Fruit fly (Drosophila melanogaster) whole organism, embryonic: Measurements from ENCODE around the gene TTLL4A.
A peak's percentile ranks its signal among the peaks of the same experiment; 100 is the strongest.

ENCODE experiments used
- CG10274 ChIP-seq: fragments of 200-800 bp; sonication (Bioruptor generic); optimal IDR thresholded peaks from 3 replicates; lab custom pipeline; 2017; ENCODE audit warnings: missing biosample characterization, mild to moderate bottlenecking, missing genetic modification characterization
- CG10543 ChIP-seq: fragments of 200-800 bp; sonication (Bioruptor generic); optimal IDR thresholded peaks from 3 replicates; lab custom pipeline; 2017; ENCODE audit warnings: missing biosample characterization, mild to moderate bottlenecking, missing genetic modification characterization, moderate library complexity
- CG13123 ChIP-seq: fragments of 200-800 bp; sonication (Bioruptor generic); optimal IDR thresholded peaks from 2 replicates; lab custom pipeline; 2016; ENCODE audit warnings: missing biosample characterization, missing genetic modification characterization
- CG13424 ChIP-seq: fragments of 200-800 bp; sonication (Bioruptor generic); optimal IDR thresholded peaks from 2 replicates; lab custom pipeline; 2019; ENCODE audit warnings: missing biosample characterization, mild to moderate bottlenecking, missing genetic modification characterization, moderate library complexity
- CG13894 ChIP-seq: fragments of 200-800 bp; sonication (Bioruptor generic); optimal IDR thresholded peaks from 3 replicates; lab custom pipeline; 2018; ENCODE audit warnings: missing biosample characterization, mild to moderate bottlenecking, missing genetic modification characterization, moderate library complexity
- CG14667 ChIP-seq: fragments of 200-800 bp; sonication (Bioruptor generic); IDR thresholded peaks from 2 replicates; pipeline ENCODE4 v1.3.6; 2022; ENCODE audit warnings: missing biosample characterization, missing genetic modification characterization
- CG15514 ChIP-seq: fragments of 200-800 bp; sonication (Bioruptor generic); optimal IDR thresholded peaks from 3 replicates; lab custom pipeline; 2017; ENCODE audit warnings: missing biosample characterization, missing genetic modification characterization, mild to moderate bottlenecking, moderate library complexity, missing genetic modification reagents
- CG16813 ChIP-seq: fragments of 200-800 bp; sonication (Bioruptor generic); IDR thresholded peaks from 3 replicates; pipeline ENCODE4 v1.3.6; 2022; ENCODE audit warnings: missing biosample characterization, missing genetic modification characterization; ENCODE audit not compliant: partially characterized antibody
- CG2199 ChIP-seq: fragments of 200-800 bp; sonication (Bioruptor generic); IDR thresholded peaks from 3 replicates; pipeline ENCODE4 v1.3.6; 2022; ENCODE audit warnings: missing biosample characterization, missing genetic modification characterization
- CG2678 ChIP-seq: fragments of 200-800 bp; sonication (Bioruptor generic); optimal IDR thresholded peaks from 3 replicates; lab custom pipeline; 2019; ENCODE audit warnings: missing biosample characterization, mild to moderate bottlenecking, missing genetic modification characterization, moderate library complexity
- CG31388 ChIP-seq: fragments of 200-800 bp; sonication (Bioruptor generic); optimal IDR thresholded peaks from 2 replicates; lab custom pipeline; 2016; ENCODE audit warnings: missing biosample characterization, missing genetic modification characterization
- CG32767 ChIP-seq: fragments of 200-800 bp; sonication (Bioruptor generic); IDR thresholded peaks from 2 replicates; pipeline ENCODE4 v1.3.6; 2022; ENCODE audit warnings: missing biosample characterization, missing genetic modification characterization
- CG3281 ChIP-seq: fragments of 200-800 bp; sonication (Bioruptor generic); optimal IDR thresholded peaks from 3 replicates; lab custom pipeline; 2017; ENCODE audit warnings: missing biosample characterization, mild to moderate bottlenecking, missing genetic modification characterization
- CG34376 ChIP-seq: fragments of 200-800 bp; sonication (Bioruptor generic); optimal IDR thresholded peaks from 2 replicates; lab custom pipeline; 2018; ENCODE audit warnings: missing biosample characterization, mild to moderate bottlenecking, missing genetic modification characterization
- CG3847 ChIP-seq: fragments of 200-800 bp; sonication (Bioruptor generic); IDR thresholded peaks from 2 replicates; pipeline ENCODE4 v1.3.6; 2022; ENCODE audit warnings: missing biosample characterization, missing genetic modification characterization
- CG3995 ChIP-seq: fragments of 200-800 bp; sonication (Bioruptor generic); optimal IDR thresholded peaks from 3 replicates; lab custom pipeline; 2016; ENCODE audit warnings: missing biosample characterization, missing genetic modification characterization
- CG4282 ChIP-seq: fragments of 200-800 bp; sonication (Bioruptor generic); optimal IDR thresholded peaks from 2 replicates; lab custom pipeline; 2016; ENCODE audit warnings: missing biosample characterization, missing genetic modification characterization
- CG7357 ChIP-seq: fragments of 200-800 bp; sonication (Bioruptor generic); IDR thresholded peaks from 3 replicates; pipeline ENCODE4 v1.3.6; 2022; ENCODE audit warnings: missing biosample characterization, missing genetic modification characterization
- CG8281 ChIP-seq: fragments of 200-800 bp; sonication (Bioruptor generic); optimal IDR thresholded peaks from 2 replicates; lab custom pipeline; 2018; ENCODE audit warnings: missing biosample characterization, mild to moderate bottlenecking, missing genetic modification characterization, moderate library complexity
- CrebB ChIP-seq: fragments of 200-800 bp; sonication (Bioruptor generic); optimal IDR thresholded peaks from 3 replicates; lab custom pipeline; 2018; ENCODE audit warnings: missing biosample characterization, mild to moderate bottlenecking, missing genetic modification characterization
- D19A ChIP-seq: fragments of 200-800 bp; optimal IDR thresholded peaks from 3 replicates; lab custom pipeline; 2019; ENCODE audit warnings: missing biosample characterization, mild to moderate bottlenecking, missing genetic modification characterization, moderate library complexity
- Deaf1 ChIP-seq: fragments of 200-800 bp; optimal IDR thresholded peaks from 3 replicates; lab custom pipeline; 2019; ENCODE audit warnings: missing biosample characterization, mild to moderate bottlenecking, missing genetic modification characterization, moderate library complexity
- HmgZ ChIP-seq: fragments of 200-800 bp; sonication (Bioruptor generic); optimal IDR thresholded peaks from 2 replicates; lab custom pipeline; 2018; ENCODE audit warnings: missing biosample characterization, mild to moderate bottlenecking, missing genetic modification characterization
- Hr78 ChIP-seq, 2 experiments: fragments of 200-800 bp in 1 of 2; fragments of >200 bp in 1 of 2; sonication (Bioruptor generic) in 1 of 2; optimal IDR thresholded peaks; 2 replicates each; lab custom pipeline; 2017 to 2019; ENCODE audit warnings: missing biosample characterization in 2 of 2, missing genetic modification characterization in 2 of 2, mild to moderate bottlenecking in 1 of 2, moderate library complexity in 1 of 2
- Med ChIP-seq: fragments of 200-800 bp; sonication (Bioruptor generic); peaks from one replicate; lab custom pipeline; 2016; ENCODE audit warnings: missing biosample characterization, missing genetic modification characterization, mild to moderate bottlenecking, inconsistent platforms, moderate library complexity
- NC2β ChIP-seq: fragments of 200-800 bp; sonication (Bioruptor generic); optimal IDR thresholded peaks from 2 replicates; lab custom pipeline; 2016; ENCODE audit warnings: missing biosample characterization, missing genetic modification characterization
- Pdp1 ChIP-seq, 2 experiments: fragments of 200-800 bp; sonication (Bioruptor generic); optimal IDR thresholded peaks; 3 replicates each; lab custom pipeline; 2016; ENCODE audit warnings: missing biosample characterization in 2 of 2, missing genetic modification characterization in 2 of 2, mild to moderate bottlenecking in 1 of 2, moderate library complexity in 1 of 2
- Side ChIP-seq: fragments of 200-800 bp; sonication (Bioruptor generic); optimal IDR thresholded peaks from 2 replicates; lab custom pipeline; 2016; ENCODE audit warnings: missing biosample characterization, missing genetic modification characterization
- Trl ChIP-seq, 3 experiments: fragments of >200 bp in 2 of 3; fragments of 200-800 bp in 1 of 3; sonication (Bioruptor generic) in 1 of 3; optimal IDR thresholded peaks; 2 replicates in 1 of 3; 3 replicates in 2 of 3; lab custom pipeline; 2016 to 2017; ENCODE audit warnings: missing biosample characterization in 1 of 3, missing genetic modification characterization in 1 of 3
- ac ChIP-seq: fragments of 200-800 bp; sonication (Bioruptor generic); optimal IDR thresholded peaks from 3 replicates; lab custom pipeline; 2017; ENCODE audit warnings: missing biosample characterization, mild to moderate bottlenecking, missing genetic modification characterization
- bbx ChIP-seq: fragments of 200-800 bp; sonication (Bioruptor generic); IDR thresholded peaks from 2 replicates; pipeline ENCODE4 v1.3.6; 2022; ENCODE audit warnings: missing biosample characterization, missing genetic modification characterization; ENCODE audit not compliant: partially characterized antibody
- cg ChIP-seq: fragments of 200-800 bp; sonication (Bioruptor generic); optimal IDR thresholded peaks from 3 replicates; lab custom pipeline; 2019; ENCODE audit warnings: missing biosample characterization, mild to moderate bottlenecking, missing genetic modification characterization, moderate library complexity
- chinmo ChIP-seq: fragments of 200-800 bp; sonication (Bioruptor generic); IDR thresholded peaks from 4 replicates; pipeline ENCODE4 v1.3.6; 2022; ENCODE audit warnings: missing biosample characterization, missing genetic modification characterization; ENCODE audit not compliant: partially characterized antibody
- chm ChIP-seq: fragments of 200-800 bp; sonication (Bioruptor generic); IDR thresholded peaks from 2 replicates; pipeline ENCODE4 v1.3.6; 2022; ENCODE audit warnings: missing biosample characterization, missing genetic modification characterization
- dm ChIP-seq: fragments of 200-800 bp; sonication (Bioruptor generic); optimal IDR thresholded peaks from 3 replicates; lab custom pipeline; 2016; ENCODE audit warnings: missing biosample characterization, missing genetic modification characterization
- exex ChIP-seq: fragments of 200-800 bp; sonication (Bioruptor generic); optimal IDR thresholded peaks from 4 replicates; lab custom pipeline; 2018; ENCODE audit warnings: missing biosample characterization, mild to moderate bottlenecking, missing genetic modification characterization, moderate library complexity
- fd96Cb ChIP-seq: fragments of 200-800 bp; sonication (Bioruptor generic); optimal IDR thresholded peaks from 2 replicates; lab custom pipeline; 2018; ENCODE audit warnings: missing biosample characterization, mild to moderate bottlenecking, missing genetic modification characterization, moderate library complexity
- lab ChIP-seq: fragments of 200-800 bp; sonication (Bioruptor generic); optimal IDR thresholded peaks from 3 replicates; lab custom pipeline; 2017; ENCODE audit warnings: missing biosample characterization, missing genetic modification characterization, mild to moderate bottlenecking, moderate library complexity, missing genetic modification reagents
- lmd ChIP-seq: fragments of 200-800 bp; sonication (Bioruptor generic); IDR thresholded peaks from 2 replicates; pipeline ENCODE4 v1.3.6; 2022; ENCODE audit warnings: missing biosample characterization, missing genetic modification characterization
- luna ChIP-seq: fragments of 200-800 bp; sonication (Bioruptor generic); optimal IDR thresholded peaks from 2 replicates; lab custom pipeline; 2016; ENCODE audit warnings: missing biosample characterization, missing genetic modification characterization
- mirr ChIP-seq: fragments of 200-800 bp; sonication (Bioruptor generic); optimal IDR thresholded peaks from 3 replicates; lab custom pipeline; 2018; ENCODE audit warnings: missing biosample characterization, mild to moderate bottlenecking, missing genetic modification characterization
- run ChIP-seq: fragments of 200-800 bp; sonication (Bioruptor generic); optimal IDR thresholded peaks from 3 replicates; lab custom pipeline; 2018; ENCODE audit warnings: missing biosample characterization, mild to moderate bottlenecking, missing genetic modification characterization
- sd ChIP-seq: fragments of 200-800 bp; sonication (Bioruptor generic); optimal IDR thresholded peaks from 3 replicates; lab custom pipeline; 2018; ENCODE audit warnings: missing biosample characterization, mild to moderate bottlenecking, missing genetic modification characterization, moderate library complexity
- so ChIP-seq: fragments of 200-800 bp; sonication (Bioruptor generic); IDR thresholded peaks from 3 replicates; pipeline ENCODE4 v1.3.6; 2022; ENCODE audit warnings: missing biosample characterization, missing genetic modification characterization
- sqz ChIP-seq: fragments of 200-800 bp; sonication (Bioruptor generic); optimal IDR thresholded peaks from 3 replicates; lab custom pipeline; 2018; ENCODE audit warnings: missing biosample characterization, mild to moderate bottlenecking, missing genetic modification characterization
- sug ChIP-seq: fragments of 200-800 bp; optimal IDR thresholded peaks from 2 replicates; lab custom pipeline; 2019; ENCODE audit warnings: missing biosample characterization, mild to moderate bottlenecking, missing genetic modification characterization, moderate library complexity
- tup ChIP-seq: fragments of 200-800 bp; sonication (Bioruptor generic); optimal IDR thresholded peaks from 2 replicates; lab custom pipeline; 2016; ENCODE audit warnings: missing biosample characterization, mild to moderate bottlenecking, missing genetic modification characterization, moderate library complexity

TTLL4A gene

DNA sequence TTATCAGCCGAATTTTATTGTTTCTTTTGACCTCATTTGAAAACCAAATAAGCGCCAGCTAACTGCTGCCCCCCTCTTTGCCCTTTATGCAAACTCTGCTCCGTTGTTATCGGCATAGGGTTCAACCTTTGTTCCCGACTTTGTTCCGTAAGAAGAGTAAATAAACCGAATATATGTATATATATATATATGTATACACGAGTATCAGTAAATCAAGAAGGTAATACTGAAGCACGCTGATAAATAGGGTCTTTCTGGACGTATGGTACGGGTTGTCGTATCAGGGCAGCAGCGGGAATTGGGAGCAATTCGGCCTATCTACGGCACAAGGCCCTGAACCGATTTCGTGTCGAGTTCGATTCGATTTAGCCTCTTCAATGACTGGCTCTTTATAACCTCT lies 49.7 kb downstream of the TTLL4A start (continued):
- TF ChIP-seq CG32767 (no peak), CG8281 (tag; lab: Kevin White, UChicago) (no peak), CG3995 (no peak), CG3847 (GFP tag; lab: Robert Waterston, UW) (no peak), tup (no peak), ac (GFP tag; lab: Kevin White, UChicago) (no peak), so (no peak), CG15514 (no peak)

DNA sequence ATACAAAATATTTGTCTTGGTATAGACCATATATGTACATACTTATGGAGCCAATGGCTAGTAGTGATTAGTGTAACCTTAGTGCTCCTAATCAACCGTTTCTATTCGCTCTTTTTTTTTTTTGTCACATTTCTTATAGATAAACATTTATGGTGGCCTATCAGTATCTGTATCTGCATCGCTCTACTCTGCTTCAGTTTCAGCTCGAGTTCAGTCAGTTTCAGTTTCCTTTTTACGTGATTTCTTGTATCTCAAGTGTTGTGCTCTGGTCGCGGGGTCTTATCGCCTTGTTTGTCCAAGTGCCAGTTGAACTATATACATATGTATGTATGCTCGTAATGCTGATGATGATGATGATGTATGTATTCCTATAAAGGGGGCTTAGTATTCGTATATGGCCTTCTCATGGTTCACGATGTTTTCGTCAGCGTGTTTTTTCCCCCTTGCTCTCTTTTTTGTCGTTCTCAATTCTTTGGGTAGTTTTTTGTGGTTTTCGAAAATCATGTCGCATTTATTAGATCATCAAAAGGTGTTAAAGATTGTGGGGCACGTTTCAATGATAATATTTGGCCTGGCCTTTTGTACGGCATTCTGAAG lies 50.4 kb downstream of the TTLL4A start:
- peak; percentile 21 for TF ChIP-seq CrebB (tag; lab: Kevin White, UChicago)
- no peak for TF ChIP-seq NC2β (GFP tag; lab: Kevin White, UChicago)
- TF ChIP-seq dm: no peak
- peak; percentile 70 for TF ChIP-seq CG10274
- peak; percentile 55 for TF ChIP-seq CG34376 (GFP tag; lab: Kevin White, UChicago)
- TF ChIP-seq Side (GFP tag; lab: Kevin White, UChicago): no peak
- no peak for TF ChIP-seq CG7357 (GFP tag; lab: Robert Waterston, UW)
- TF ChIP-seq Pdp1 (GFP tag; optimal IDR thresholded peaks at IDR 0.05; lab: Kevin White, UChicago): peak in 1 of 2 experiments; percentile 79
- TF ChIP-seq luna (GFP tag; lab: Kevin White, UChicago): no peak
- TF ChIP-seq CG13123 (GFP tag; lab: Kevin White, UChicago): no peak
- TF ChIP-seq sqz: peak; percentile 35
- TF ChIP-seq bbx (GFP tag; lab: Robert Waterston, UW): no peak
- no peak for TF ChIP-seq CG14667 (GFP tag; lab: Robert Waterston, UW)
- TF ChIP-seq CG15514: peak; percentile 1
- no peak for TF ChIP-seq fd96Cb
- TF ChIP-seq lab: peak; percentile 42
- TF ChIP-seq Med (GFP tag; lab: Kevin White, UChicago): peak; percentile 63
- TF ChIP-seq CG2678 (tag; lab: Kevin White, UChicago): peak; percentile 12
- TF ChIP-seq sd (tag; lab: Kevin White, UChicago): peak; percentile 13
- peak; percentile 35 for TF ChIP-seq cg (GFP tag; lab: Kevin White, UChicago)
- TF ChIP-seq Hr78 (GFP tag; optimal IDR thresholded peaks at IDR 0.05; lab: Kevin White, UChicago): peak in 1 of 2 experiments; percentile 90
- TF ChIP-seq chinmo (GFP tag; lab: Robert Waterston, UW): 0 out of 4 replicates have a peak, but pooled peaks have one; percentile 63
- peak; percentile 30; the same call in 1 of the 2 replicates for TF ChIP-seq chm (GFP tag; lab: Robert Waterston, UW)
- 0 out of 3 replicates have a peak, but pooled peaks have one; percentile 33 for TF ChIP-seq CG2199 (GFP tag; lab: Robert Waterston, UW)
- TF ChIP-seq lmd: no peak
- TF ChIP-seq Deaf1 (tag; lab: Kevin White, UChicago): peak; percentile 21
- no peak for TF ChIP-seq CG31388 (GFP tag; lab: Kevin White, UChicago)
- TF ChIP-seq HmgZ (tag; lab: Kevin White, UChicago): peak; percentile 13
- peak; percentile 16 for TF ChIP-seq run
- no peak for TF ChIP-seq CG3281
- peak; percentile 77 for TF ChIP-seq sug
- TF ChIP-seq mirr (GFP tag; lab: Kevin White, UChicago): peak; percentile 65
- TF ChIP-seq exex (tag; lab: Kevin White, UChicago): peak; percentile 46
- TF ChIP-seq D19A (tag; lab: Kevin White, UChicago): peak; percentile 48
- TF ChIP-seq CG16813: no peak
- TF ChIP-seq CG13424: no peak
- peak in 1 of 2 experiments; percentile 6 for TF ChIP-seq Trl (optimal IDR thresholded peaks at IDR 0.05; lab: Kevin White, UChicago)
- TF ChIP-seq Trl (GFP tag; optimal IDR thresholded peaks at IDR 0.05; lab: Kevin White, UChicago): no peak
- TF ChIP-seq CG10543 (GFP tag; lab: Kevin White, UChicago): peak; percentile 46
- no peak for TF ChIP-seq CG4282 (GFP tag; lab: Kevin White, UChicago)
- TF ChIP-seq CG13894 (tag; lab: Kevin White, UChicago): peak; percentile 61
